Worm (Caenorhabditis elegans): ENCODE data around the gene nas-9.
A peak's percentile ranks its signal among the peaks of the same experiment; 100 is the strongest.

The nas-9 gene

DNA sequence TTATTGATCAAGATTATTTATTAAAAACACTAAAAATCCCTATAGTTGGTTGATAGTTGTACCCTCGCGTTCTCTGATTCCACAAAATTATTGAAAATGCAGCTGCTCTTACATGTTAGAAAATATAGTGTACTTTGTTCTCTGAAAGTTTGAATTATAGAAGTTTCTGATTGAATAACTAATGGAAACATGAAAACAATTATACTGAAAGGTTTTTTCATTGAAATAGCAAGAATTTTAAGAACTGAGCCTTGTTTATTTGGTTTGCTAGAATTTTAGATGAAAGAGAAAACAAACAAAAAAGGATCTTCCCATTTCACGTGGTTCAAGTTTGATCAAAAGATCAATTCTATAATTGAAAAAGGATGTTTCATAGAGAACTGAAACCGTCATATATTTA lies 27.7 kb upstream of the nas-9 start:
- TF ChIP-seq lsy-2 (tag; optimal IDR thresholded peaks at IDR 0.05) (peak in 1 of 2 experiments; percentile 12), C34F6.9 (tag; optimal IDR thresholded peaks at IDR 0.05) (no peak)

DNA sequence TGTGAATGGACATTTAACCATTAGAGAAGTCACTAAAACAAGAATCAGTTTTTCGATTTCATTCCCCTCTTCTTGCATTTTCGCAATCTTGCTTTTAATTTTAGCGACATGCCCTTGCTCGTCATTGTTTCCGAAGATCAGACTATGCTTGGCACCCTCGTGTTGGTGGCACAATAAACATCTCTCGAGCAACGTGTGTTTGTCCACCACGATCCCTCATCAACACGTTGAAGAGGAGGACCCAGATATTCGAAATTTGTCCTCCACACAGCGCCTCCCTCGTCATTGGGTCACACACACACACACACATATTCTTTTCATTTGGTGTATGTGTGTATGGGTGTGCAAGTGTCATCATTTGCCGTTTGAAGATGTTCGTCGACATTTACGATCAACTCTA lies 25.6 kb upstream of the nas-9 start, which contains the start of gene srd-32:
srd-32 (plus strand) TSS at position 301 of the 400 bp plus-strand sequence.
- no peak for TF ChIP-seq mbf-1 (tag; optimal IDR thresholded peaks at IDR 0.05)
- no peak for TF ChIP-seq lsy-2 (tag; optimal IDR thresholded peaks at IDR 0.05)
- no peak for TF ChIP-seq sma-3 (GFP tag; optimal IDR thresholded peaks at IDR 0.05)
- TF ChIP-seq nhr-77 (tag; optimal IDR thresholded peaks at IDR 0.05): no peak
- no peak for TF ChIP-seq nhr-6 (tag; optimal IDR thresholded peaks at IDR 0.05)
- no peak for TF ChIP-seq lin-13 (GFP tag; optimal IDR thresholded peaks at IDR 0.05)
- no peak for TF ChIP-seq gmeb-1 (tag; optimal IDR thresholded peaks at IDR 0.05)
- TF ChIP-seq elt-1 (tag; optimal IDR thresholded peaks at IDR 0.05): no peak
- no peak for TF ChIP-seq nhr-21 (tag; optimal IDR thresholded peaks at IDR 0.05)
- no peak for TF ChIP-seq nhr-25 (tag; optimal IDR thresholded peaks at IDR 0.05)
- no peak for TF ChIP-seq R02D3.7 (tag; optimal IDR thresholded peaks at IDR 0.05)
- no peak for TF ChIP-seq ceh-16 (tag; optimal IDR thresholded peaks at IDR 0.05)
- no peak for TF ChIP-seq nhr-23 (tag; optimal IDR thresholded peaks at IDR 0.05)
- TF ChIP-seq F13H6.1 (tag; optimal IDR thresholded peaks at IDR 0.05): no peak
- TF ChIP-seq sem-4 (tag; optimal IDR thresholded peaks at IDR 0.05): no peak
- TF ChIP-seq ceh-82 (tag; optimal IDR thresholded peaks at IDR 0.05): no peak
- TF ChIP-seq unc-39 (tag; optimal IDR thresholded peaks at IDR 0.05): no peak
- no peak for TF ChIP-seq C34F6.9 (tag; optimal IDR thresholded peaks at IDR 0.05)

DNA sequence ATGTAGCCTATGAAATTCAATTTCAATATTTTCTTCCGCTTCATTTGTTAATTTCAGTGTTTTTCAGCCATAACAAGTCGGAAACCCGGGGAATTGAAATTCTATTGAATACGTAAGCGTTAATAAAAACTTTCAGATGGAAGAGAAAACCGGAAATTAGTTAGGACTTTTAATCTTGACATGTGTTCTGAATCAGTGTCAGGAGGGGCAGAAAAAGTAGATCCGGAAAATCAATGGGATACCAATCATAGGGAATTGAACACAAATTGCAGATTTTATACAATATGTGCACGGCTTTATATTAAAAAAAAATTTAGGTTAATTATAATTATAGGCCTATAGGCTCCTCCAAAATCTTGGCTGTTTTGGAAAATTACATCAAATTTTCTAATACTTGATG lies 24.5 kb upstream of the nas-9 start:
- TF ChIP-seq nhr-77 (tag; optimal IDR thresholded peaks at IDR 0.05) (no peak), unc-39 (tag; optimal IDR thresholded peaks at IDR 0.05) (no peak), peb-1 (tag; optimal IDR thresholded peaks at IDR 0.05) (no peak), nhr-11 (tag; optimal IDR thresholded peaks at IDR 0.05) (no peak), C34F6.9 (tag; optimal IDR thresholded peaks at IDR 0.05) (no peak), zag-1 (tag; optimal IDR thresholded peaks at IDR 0.05) (no peak), unc-62 (GFP tag; optimal IDR thresholded peaks at IDR 0.05) (no peak), Y55F3AM.14 (GFP tag; optimal IDR thresholded peaks at IDR 0.05) (no peak), ztf-1 (GFP tag; conservative IDR thresholded peaks at IDR 0.05) (no peak), mdl-1 (tag; optimal IDR thresholded peaks at IDR 0.05) (no peak), sma-3 (GFP tag; optimal IDR thresholded peaks at IDR 0.05) (no peak), nhr-25 (tag; optimal IDR thresholded peaks at IDR 0.05) (no peak), nhr-10 (tag; optimal IDR thresholded peaks at IDR 0.05) (no peak), mab-5 (tag; optimal IDR thresholded peaks at IDR 0.05) (no peak), snpc-4 (tag; optimal IDR thresholded peaks at IDR 0.05) (no peak), ama-1 (optimal IDR thresholded peaks at IDR 0.05) (no peak), ztf-4 (tag; optimal IDR thresholded peaks at IDR 0.05) (no peak), blmp-1 (tag; optimal IDR thresholded peaks at IDR 0.05; ENCODE audit: insufficient read depth) (no peak), mbf-1 (tag; optimal IDR thresholded peaks at IDR 0.05) (no peak), ceh-82 (tag; optimal IDR thresholded peaks at IDR 0.05) (no peak)

DNA sequence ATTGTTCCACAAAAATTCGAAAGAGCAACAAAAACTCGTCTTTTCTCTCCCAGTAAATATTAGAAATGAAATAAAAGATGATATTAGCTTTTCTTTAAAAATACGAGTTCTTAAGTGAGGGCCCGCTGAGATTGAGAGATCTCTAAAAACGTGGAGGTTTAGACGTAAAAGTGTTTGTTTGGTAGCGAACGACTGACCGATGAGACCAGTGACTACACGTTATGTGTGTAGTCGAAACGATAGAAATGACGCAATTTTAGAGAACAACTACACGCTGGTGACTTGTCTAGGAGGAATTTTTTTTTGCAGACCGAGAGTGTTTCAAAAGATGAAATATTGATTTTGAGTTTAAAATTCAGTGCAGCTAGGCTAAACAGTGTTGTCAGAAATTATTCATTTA lies 22.9 kb upstream of the nas-9 start, which contains the start of gene C37H5.13:
C37H5.13 (minus strand) TSS at position 229 of the 400 bp plus-strand sequence.
- TF ChIP-seq nhr-237 (tag; optimal IDR thresholded peaks at IDR 0.05) (no peak), ztf-11 (tag; optimal IDR thresholded peaks at IDR 0.05) (no peak), lin-13 (GFP tag; optimal IDR thresholded peaks at IDR 0.05) (no peak), mbf-1 (tag; optimal IDR thresholded peaks at IDR 0.05) (no peak), nhr-25 (tag; optimal IDR thresholded peaks at IDR 0.05) (peak; percentile 22), snpc-4 (tag; optimal IDR thresholded peaks at IDR 0.05) (no peak), unc-62 (GFP tag; optimal IDR thresholded peaks at IDR 0.05) (no peak), elt-3 (tag; optimal IDR thresholded peaks at IDR 0.05) (no peak), alr-1 (tag; optimal IDR thresholded peaks at IDR 0.05) (no peak), egl-27 (tag; optimal IDR thresholded peaks at IDR 0.05) (no peak), nhr-6 (tag; optimal IDR thresholded peaks at IDR 0.05) (no peak), zag-1 (tag; optimal IDR thresholded peaks at IDR 0.05) (no peak), ceh-16 (tag; optimal IDR thresholded peaks at IDR 0.05) (no peak), mab-5 (tag; optimal IDR thresholded peaks at IDR 0.05) (no peak), nhr-11 (tag; optimal IDR thresholded peaks at IDR 0.05) (no peak), ztf-4 (tag; optimal IDR thresholded peaks at IDR 0.05) (no peak), unc-55 (GFP tag; optimal IDR thresholded peaks at IDR 0.05) (no peak), nhr-10 (tag; optimal IDR thresholded peaks at IDR 0.05) (no peak), dmd-4 (tag; optimal IDR thresholded peaks at IDR 0.05) (no peak), R02D3.7 (tag; optimal IDR thresholded peaks at IDR 0.05) (no peak), crh-2 (tag; optimal IDR thresholded peaks at IDR 0.05) (peak; percentile 49), peb-1 (tag; optimal IDR thresholded peaks at IDR 0.05) (no peak), Y55F3AM.14 (GFP tag; optimal IDR thresholded peaks at IDR 0.05) (no peak), lin-39 (tag; optimal IDR thresholded peaks at IDR 0.05) (no peak), gmeb-1 (tag; optimal IDR thresholded peaks at IDR 0.05) (no peak), nhr-129 (tag; optimal IDR thresholded peaks at IDR 0.05) (peak; percentile 97), blmp-1 (tag; optimal IDR thresholded peaks at IDR 0.05; ENCODE audit: insufficient read depth) (no peak), F13H6.1 (tag; optimal IDR thresholded peaks at IDR 0.05) (peak; percentile 65), unc-39 (tag; optimal IDR thresholded peaks at IDR 0.05) (no peak), nhr-21 (tag; optimal IDR thresholded peaks at IDR 0.05) (no peak), sma-9 (GFP tag; optimal IDR thresholded peaks at IDR 0.05) (peak; percentile 67), sma-9 (tag; optimal IDR thresholded peaks at IDR 0.05) (no peak), lsy-2 (tag; optimal IDR thresholded peaks at IDR 0.05) (peak in 1 of 2 experiments; percentile 49), ztf-1 (GFP tag; conservative IDR thresholded peaks at IDR 0.05) (no peak), fos-1 (tag; optimal IDR thresholded peaks at IDR 0.05) (peak; percentile 40), skn-1 (tag; optimal IDR thresholded peaks at IDR 0.05) (no peak), nhr-77 (tag; optimal IDR thresholded peaks at IDR 0.05) (no peak), C34F6.9 (tag; optimal IDR thresholded peaks at IDR 0.05) (no peak), mdl-1 (tag; optimal IDR thresholded peaks at IDR 0.05) (no peak)

All from whole organism, L2 larva.